Worm (Caenorhabditis elegans): ENCODE measurements around the gene micu-1.

DNA sequence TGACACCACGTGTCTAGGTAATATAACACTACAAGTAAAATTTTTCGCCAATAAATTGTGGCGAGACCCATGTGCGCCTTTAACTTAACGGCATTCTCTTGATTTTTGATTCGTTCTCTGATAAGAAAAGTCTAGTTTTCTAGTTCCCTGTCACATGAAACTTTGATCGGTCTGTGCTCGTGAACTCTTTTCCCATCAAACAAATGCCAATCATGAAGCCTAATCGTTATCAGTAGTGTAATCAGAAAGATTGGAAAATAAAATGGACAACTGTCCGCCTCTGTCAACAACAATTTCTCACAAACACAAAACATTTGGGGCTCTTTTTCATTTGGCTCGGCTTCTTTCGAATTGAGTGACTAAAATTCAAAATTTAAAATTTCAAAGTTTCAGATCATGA, 43.9 kb upstream of the micu-1 start, which contains the start of gene ttr-45:
- TF ChIP-seq him-1 (tag; optimal IDR thresholded peaks at IDR 0.05) = no peak
- no peak for TF ChIP-seq W03F9.2 (tag; optimal IDR thresholded peaks at IDR 0.05)
